Fruit fly (Drosophila melanogaster) whole organism, embryonic: ENCODE results near the gene CG15040.

ENCODE experiments used
- ATbp ChIP-seq: fragments of 200-800 bp; sonication (Bioruptor generic); optimal IDR thresholded peaks from 2 replicates; lab custom pipeline; 2017; ENCODE audit warnings: missing biosample characterization, mild to moderate bottlenecking, missing genetic modification characterization, missing genetic modification reagents
- Atf6 ChIP-seq: fragments of 200-800 bp; sonication (Bioruptor generic); IDR thresholded peaks from 2 replicates; pipeline ENCODE4 v1.3.6; 2022; ENCODE audit warnings: missing biosample characterization, missing genetic modification characterization
- CG10274 ChIP-seq: fragments of 200-800 bp; sonication (Bioruptor generic); optimal IDR thresholded peaks from 3 replicates; lab custom pipeline; 2017; ENCODE audit warnings: missing biosample characterization, mild to moderate bottlenecking, missing genetic modification characterization
- CG10366 ChIP-seq: fragments of 200-800 bp; sonication (Bioruptor generic); IDR thresholded peaks from 2 replicates; pipeline ENCODE4 v1.3.6; 2022; ENCODE audit warnings: missing biosample characterization, missing genetic modification characterization
- CG11456 ChIP-seq: fragments of 200-800 bp; sonication (Bioruptor generic); IDR thresholded peaks from 3 replicates; pipeline ENCODE4 v1.3.6; 2022; ENCODE audit warnings: missing biosample characterization, missing genetic modification characterization
- CG11560 ChIP-seq: fragments of 200-800 bp; sonication (Bioruptor generic); IDR thresholded peaks from 3 replicates; pipeline ENCODE4 v1.3.6; 2022; ENCODE audit warnings: missing biosample characterization, missing genetic modification characterization
- CG11723 ChIP-seq: fragments of 200-800 bp; sonication (Bioruptor generic); optimal IDR thresholded peaks from 2 replicates; lab custom pipeline; 2017; ENCODE audit warnings: missing biosample characterization, mild to moderate bottlenecking, missing genetic modification characterization
- CG14860 ChIP-seq: fragments of 200-800 bp; sonication (Bioruptor generic); IDR thresholded peaks from 3 replicates; pipeline ENCODE4 v1.3.6; 2022; ENCODE audit warnings: missing biosample characterization, missing genetic modification characterization; ENCODE audit not compliant: partially characterized antibody
- CG15601 ChIP-seq: fragments of 200-800 bp; sonication (Bioruptor generic); optimal IDR thresholded peaks from 3 replicates; lab custom pipeline; 2019; ENCODE audit warnings: missing biosample characterization, mild to moderate bottlenecking, missing genetic modification characterization, moderate library complexity
- CG17802 ChIP-seq: fragments of 200-800 bp; sonication (Bioruptor generic); optimal IDR thresholded peaks from 2 replicates; lab custom pipeline; 2018; ENCODE audit warnings: missing biosample characterization, mild to moderate bottlenecking, missing genetic modification characterization, moderate library complexity
- CG2116 ChIP-seq: fragments of 200-800 bp; sonication (Bioruptor generic); optimal IDR thresholded peaks from 3 replicates; lab custom pipeline; 2018; ENCODE audit warnings: missing biosample characterization, mild to moderate bottlenecking, missing genetic modification characterization
- CG2678 ChIP-seq: fragments of 200-800 bp; sonication (Bioruptor generic); optimal IDR thresholded peaks from 3 replicates; lab custom pipeline; 2019; ENCODE audit warnings: missing biosample characterization, mild to moderate bottlenecking, missing genetic modification characterization, moderate library complexity
- CG3281 ChIP-seq: fragments of 200-800 bp; sonication (Bioruptor generic); optimal IDR thresholded peaks from 3 replicates; lab custom pipeline; 2017; ENCODE audit warnings: missing biosample characterization, mild to moderate bottlenecking, missing genetic modification characterization
- CG34376 ChIP-seq: fragments of 200-800 bp; sonication (Bioruptor generic); optimal IDR thresholded peaks from 2 replicates; lab custom pipeline; 2018; ENCODE audit warnings: missing biosample characterization, mild to moderate bottlenecking, missing genetic modification characterization
- CG3726 ChIP-seq: fragments of 200-800 bp; sonication (Bioruptor generic); IDR thresholded peaks from 3 replicates; pipeline ENCODE4, ENCODE4 v1.3.6; 2022; ENCODE audit warnings: missing biosample characterization, missing genetic modification characterization
- CG42726 ChIP-seq: fragments of 200-800 bp; sonication (Bioruptor generic); IDR thresholded peaks from 2 replicates; pipeline ENCODE4 v1.3.6; 2022; ENCODE audit warnings: missing biosample characterization, missing genetic modification characterization; ENCODE audit not compliant: partially characterized antibody
- CG7963 ChIP-seq: fragments of 200-800 bp; sonication (Bioruptor generic); IDR thresholded peaks from 3 replicates; pipeline ENCODE4 v1.3.6; 2022; ENCODE audit warnings: missing biosample characterization, missing genetic modification characterization; ENCODE audit not compliant: partially characterized antibody
- CG7987 ChIP-seq: fragments of 200-800 bp; sonication (Bioruptor generic); optimal IDR thresholded peaks from 2 replicates; lab custom pipeline; 2018; ENCODE audit warnings: missing biosample characterization, mild to moderate bottlenecking, missing genetic modification characterization, moderate library complexity
- CG8290 ChIP-seq, 3 experiments: fragments of 200-800 bp; sonication (Bioruptor generic); optimal IDR thresholded peaks; 2 replicates each; lab custom pipeline; 2016 to 2019; ENCODE audit warnings: missing biosample characterization in 3 of 3, missing genetic modification characterization in 3 of 3, mild to moderate bottlenecking in 2 of 3, moderate library complexity in 1 of 3
- D19B ChIP-seq: fragments of 200-800 bp; sonication (Bioruptor generic); optimal IDR thresholded peaks from 2 replicates; lab custom pipeline; 2017; ENCODE audit warnings: missing biosample characterization, mild to moderate bottlenecking, missing genetic modification characterization
- Dp ChIP-seq: fragments of 200-800 bp; sonication (Bioruptor generic); optimal IDR thresholded peaks from 2 replicates; lab custom pipeline; 2018; ENCODE audit warnings: missing biosample characterization, mild to moderate bottlenecking, missing genetic modification characterization, moderate library complexity
- Drgx ChIP-seq: fragments of 200-800 bp; sonication (Bioruptor generic); IDR thresholded peaks from 2 replicates; pipeline ENCODE4 v1.3.6; 2022; ENCODE audit warnings: missing biosample characterization, missing genetic modification characterization
- Fer1 ChIP-seq: fragments of 200-800 bp; sonication (Bioruptor generic); optimal IDR thresholded peaks from 2 replicates; lab custom pipeline; 2017; ENCODE audit warnings: missing biosample characterization, mild to moderate bottlenecking, missing genetic modification characterization
- Fer3 ChIP-seq: fragments of 200-800 bp; sonication (Bioruptor generic); optimal IDR thresholded peaks from 2 replicates; lab custom pipeline; 2018; ENCODE audit warnings: missing biosample characterization, mild to moderate bottlenecking, missing genetic modification characterization, moderate library complexity
- H15 ChIP-seq: fragments of 200-800 bp; sonication (Bioruptor generic); IDR thresholded peaks from 3 replicates; pipeline ENCODE4 v1.3.6; 2022; ENCODE audit warnings: missing biosample characterization, missing genetic modification characterization
- HLH54F ChIP-seq: fragments of 200-800 bp; sonication (Bioruptor generic); optimal IDR thresholded peaks from 3 replicates; lab custom pipeline; 2016; ENCODE audit warnings: missing biosample characterization, missing genetic modification characterization
- Hey ChIP-seq: fragments of 200-800 bp; sonication (Bioruptor generic); optimal IDR thresholded peaks from 3 replicates; lab custom pipeline; 2018; ENCODE audit warnings: missing biosample characterization, mild to moderate bottlenecking, missing genetic modification characterization
- Hr3 ChIP-seq: fragments of 200-800 bp; sonication (Bioruptor generic); optimal IDR thresholded peaks from 3 replicates; lab custom pipeline; 2016; ENCODE audit warnings: missing biosample characterization, missing genetic modification characterization
- Jarid2 ChIP-seq: fragments of 200-800 bp; sonication (Bioruptor generic); optimal IDR thresholded peaks from 3 replicates; lab custom pipeline; 2017; ENCODE audit warnings: mild to moderate bottlenecking, missing biosample characterization, missing genetic modification reagents, missing genetic modification characterization
- Lhr ChIP-seq: fragments of 200-800 bp; sonication (Bioruptor generic); optimal IDR thresholded peaks from 3 replicates; lab custom pipeline; 2017; ENCODE audit warnings: mild to moderate bottlenecking, missing biosample characterization, missing genetic modification reagents, missing genetic modification characterization
- Mes4 ChIP-seq: fragments of 200-800 bp; sonication (Bioruptor generic); optimal IDR thresholded peaks from 2 replicates; lab custom pipeline; 2016; ENCODE audit warnings: missing biosample characterization, missing genetic modification characterization
- Nf-YA ChIP-seq: fragments of 200-800 bp; sonication (Bioruptor generic); IDR thresholded peaks from 2 replicates; pipeline ENCODE4 v1.3.6; 2022; ENCODE audit warnings: missing biosample characterization, missing genetic modification characterization
- Vsx1 ChIP-seq: fragments of 200-800 bp; sonication (Bioruptor generic); optimal IDR thresholded peaks from 2 replicates; lab custom pipeline; 2017; ENCODE audit warnings: missing biosample characterization, mild to moderate bottlenecking, missing genetic modification characterization, missing genetic modification reagents
- bigmax ChIP-seq: fragments of 200-800 bp; sonication (Bioruptor generic); optimal IDR thresholded peaks from 2 replicates; lab custom pipeline; 2018; ENCODE audit warnings: missing biosample characterization, mild to moderate bottlenecking, missing genetic modification characterization
- crol ChIP-seq: fragments of 200-800 bp; sonication (Bioruptor generic); IDR thresholded peaks from 2 replicates; pipeline ENCODE4 v1.3.6; 2022; ENCODE audit warnings: missing biosample characterization, missing genetic modification characterization
- crp ChIP-seq, 2 experiments: fragments of 200-800 bp; sonication (Bioruptor generic); optimal IDR thresholded peaks; 2 replicates in 1 of 2; 3 replicates in 1 of 2; lab custom pipeline; 2017; ENCODE audit warnings: missing biosample characterization in 2 of 2, missing genetic modification characterization in 2 of 2, mild to moderate bottlenecking in 1 of 2, moderate library complexity in 1 of 2
- cwo ChIP-seq: fragments of 200-800 bp; sonication (Bioruptor generic); optimal IDR thresholded peaks from 3 replicates; lab custom pipeline; 2017; ENCODE audit warnings: missing biosample characterization, missing genetic modification characterization, mild to moderate bottlenecking, moderate library complexity, missing genetic modification reagents
- disco-r ChIP-seq: fragments of 200-800 bp; sonication (Bioruptor generic); optimal IDR thresholded peaks from 2 replicates; lab custom pipeline; 2016; ENCODE audit warnings: missing biosample characterization, missing genetic modification characterization
- en ChIP-seq: fragments of 200-800 bp; sonication (Bioruptor generic); optimal IDR thresholded peaks from 2 replicates; lab custom pipeline; 2016; ENCODE audit warnings: missing biosample characterization, missing genetic modification characterization
- fru ChIP-seq: fragments of >200 bp; optimal IDR thresholded peaks from 2 replicates; lab custom pipeline; 2017
- hbn ChIP-seq: fragments of 200-800 bp; sonication (Bioruptor generic); IDR thresholded peaks from 2 replicates; pipeline ENCODE4 v1.3.6; 2022; ENCODE audit warnings: missing biosample characterization, missing genetic modification characterization; ENCODE audit not compliant: partially characterized antibody
- kay ChIP-seq: fragments of 200-800 bp; sonication (Bioruptor generic); optimal IDR thresholded peaks from 2 replicates; lab custom pipeline; 2016; ENCODE audit warnings: missing biosample characterization, missing genetic modification characterization
- lov ChIP-seq, 2 experiments: fragments of 200-800 bp in 1 of 2; fragments of >200 bp in 1 of 2; sonication (Bioruptor generic) in 1 of 2; IDR thresholded peaks in 1 of 2; optimal IDR thresholded peaks in 1 of 2; 2 replicates in 1 of 2; 3 replicates in 1 of 2; pipeline versions ENCODE4 v1.3.6 to Lab custom; 2017 to 2022; ENCODE audit warnings: missing biosample characterization in 1 of 2, missing genetic modification characterization in 1 of 2
- mam ChIP-seq: fragments of 200-800 bp; sonication (Bioruptor generic); optimal IDR thresholded peaks from 3 replicates; lab custom pipeline; 2016; ENCODE audit warnings: missing biosample characterization, missing genetic modification characterization
- nerfin-1 ChIP-seq: fragments of 200-800 bp; sonication (Bioruptor generic); optimal IDR thresholded peaks from 3 replicates; lab custom pipeline; 2019; ENCODE audit warnings: missing biosample characterization, mild to moderate bottlenecking, missing genetic modification characterization, moderate library complexity
- ro ChIP-seq: fragments of 200-800 bp; sonication (Bioruptor generic); IDR thresholded peaks from 2 replicates; pipeline ENCODE4 v1.3.6; 2022; ENCODE audit warnings: missing biosample characterization, missing genetic modification characterization
- shn ChIP-seq: fragments of 200-800 bp; sonication (Bioruptor generic); optimal IDR thresholded peaks from 3 replicates; lab custom pipeline; 2016; ENCODE audit warnings: missing biosample characterization, missing genetic modification characterization
- stc ChIP-seq: fragments of 200-800 bp; sonication (Bioruptor generic); IDR thresholded peaks from 2 replicates; pipeline ENCODE4 v1.3.6; 2022; ENCODE audit warnings: missing biosample characterization, missing genetic modification characterization
- tup ChIP-seq: fragments of 200-800 bp; sonication (Bioruptor generic); optimal IDR thresholded peaks from 2 replicates; lab custom pipeline; 2016; ENCODE audit warnings: missing biosample characterization, mild to moderate bottlenecking, missing genetic modification characterization, moderate library complexity
- tx ChIP-seq: fragments of 200-800 bp; sonication (Bioruptor generic); optimal IDR thresholded peaks from 2 replicates; lab custom pipeline; 2016; ENCODE audit warnings: missing biosample characterization, missing genetic modification characterization

The CG15040 gene

DNA sequence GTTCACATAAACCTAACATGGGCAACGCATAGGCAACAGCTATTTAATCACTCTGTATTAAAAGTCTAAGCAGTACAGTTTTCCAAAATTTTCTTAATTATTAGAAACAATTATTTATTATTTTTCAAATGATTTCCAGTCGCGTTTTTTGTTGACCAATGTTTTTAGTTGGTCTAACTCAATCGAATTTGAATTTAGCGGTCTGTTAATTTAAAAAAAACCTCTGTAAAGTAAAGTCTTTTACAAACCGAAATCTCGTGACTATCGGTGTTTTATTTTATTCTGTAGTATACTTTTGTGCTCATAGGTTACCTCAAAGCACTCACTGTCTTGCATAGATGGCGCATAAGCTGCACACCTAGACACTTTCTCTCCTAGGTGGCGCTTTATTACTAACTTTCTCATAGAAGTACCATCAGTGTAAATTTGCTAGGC, 17.7 kb upstream of the CG15040 start (continued):
- no peak for TF ChIP-seq tx
- peak; percentile 22 for TF ChIP-seq CG2678 (tag; lab: Kevin White, UChicago)
- peak; percentile 33 for TF ChIP-seq shn
- peak; percentile 14 for TF ChIP-seq HLH54F
- TF ChIP-seq tup (GFP tag; lab: Kevin White, UChicago): no peak
- no peak for TF ChIP-seq Drgx (GFP tag; lab: Robert Waterston, UW)
- TF ChIP-seq Hey: no peak
- no peak for TF ChIP-seq CG3726 (GFP tag; lab: Robert Waterston, UW)
- peak; percentile 58 for TF ChIP-seq mam (GFP tag; lab: Kevin White, UChicago)
- TF ChIP-seq CG7987 (GFP tag; lab: Kevin White, UChicago): no peak
- no peak for TF ChIP-seq bigmax (GFP tag; lab: Kevin White, UChicago)
- TF ChIP-seq Nf-YA (GFP tag; lab: Robert Waterston, UW): no peak
- TF ChIP-seq Mes4 (GFP tag; lab: Kevin White, UChicago): no peak
- no peak for TF ChIP-seq CG11723
- TF ChIP-seq nerfin-1 (tag; lab: Kevin White, UChicago): no peak
- no peak for TF ChIP-seq Jarid2
- no peak for TF ChIP-seq lov (optimal IDR thresholded peaks at IDR 0.05; lab: Kevin White, UChicago)
- no peak for TF ChIP-seq lov (GFP tag; IDR thresholded peaks at IDR 0.05; lab: Robert Waterston, UW)
- no peak for TF ChIP-seq Fer1 (GFP tag; lab: Kevin White, UChicago)
- no peak for TF ChIP-seq Vsx1 (GFP tag; lab: Kevin White, UChicago)
- TF ChIP-seq ATbp (GFP tag; lab: Kevin White, UChicago): no peak
- TF ChIP-seq Fer3 (tag; lab: Kevin White, UChicago): peak; percentile 28
- TF ChIP-seq crol: no peak
- no peak for TF ChIP-seq H15 (GFP tag; lab: Robert Waterston, UW)
- TF ChIP-seq CG14860 (GFP tag; lab: Robert Waterston, UW): no peak; the same call in 2 of the 3 replicates
- TF ChIP-seq Hr3 (GFP tag; lab: Kevin White, UChicago): peak; percentile 17
- no peak for TF ChIP-seq CG34376
- no peak for TF ChIP-seq Atf6 (GFP tag; lab: Robert Waterston, UW)
- no peak for TF ChIP-seq CG3281 (GFP tag; lab: Kevin White, UChicago)
- no peak for TF ChIP-seq fru
- TF ChIP-seq Dp: peak; percentile 72
- peak; percentile 85 for TF ChIP-seq CG11456
- TF ChIP-seq CG11560 (tag; lab: Robert Waterston, UW): no peak
- no peak for TF ChIP-seq CG15601 (tag; lab: Kevin White, UChicago)
- no peak for TF ChIP-seq D19B (GFP tag; lab: Kevin White, UChicago)
- TF ChIP-seq CG7963 (GFP tag; lab: Robert Waterston, UW): no peak
- TF ChIP-seq CG17802 (tag; lab: Kevin White, UChicago): no peak
- no peak for TF ChIP-seq CG10274 (GFP tag; lab: Kevin White, UChicago)
- TF ChIP-seq stc (GFP tag; lab: Robert Waterston, UW): no peak
- TF ChIP-seq CG2116 (GFP tag; lab: Kevin White, UChicago): peak; percentile 34
- TF ChIP-seq disco-r (GFP tag; lab: Kevin White, UChicago): no peak
- no peak for TF ChIP-seq ro (GFP tag; lab: Robert Waterston, UW)
- TF ChIP-seq Lhr (GFP tag; lab: Kevin White, UChicago): peak; percentile 61
- peak; percentile 19 for TF ChIP-seq en
- TF ChIP-seq crp (GFP tag; optimal IDR thresholded peaks at IDR 0.05; lab: Kevin White, UChicago): no peak
- TF ChIP-seq kay (GFP tag; lab: Kevin White, UChicago): no peak
- TF ChIP-seq CG42726 (GFP tag; lab: Robert Waterston, UW): peak; percentile 83
- TF ChIP-seq CG10366 (GFP tag; lab: Robert Waterston, UW): peak; percentile 17; the same call in 1 of the 2 replicates
- no peak for TF ChIP-seq CG8290 (GFP tag; optimal IDR thresholded peaks at IDR 0.05; lab: Kevin White, UChicago)
- TF ChIP-seq CG8290 (tag; optimal IDR thresholded peaks at IDR 0.05; lab: Kevin White, UChicago): peak in 1 of 2 experiments; percentile 62
- TF ChIP-seq cwo: peak; percentile 20
- peak; percentile 46 for TF ChIP-seq hbn (GFP tag; lab: Robert Waterston, UW)
